Worm (Caenorhabditis elegans) whole organism, L1 larva: ENCODE data around the gene C35A5.3.
A peak's percentile ranks its signal among the peaks of the same experiment; 100 is the strongest.

Experiments
- C04F5.9 ChIP-seq: sonication (generic microtip); optimal IDR thresholded peaks from 2 replicates; lab custom pipeline; 2016; ENCODE audit warnings: missing genetic modification characterization, missing compliant biosample characterization
- C34B4.2 ChIP-seq: sonication (generic microtip); optimal IDR thresholded peaks from 2 replicates; lab custom pipeline; 2017; ENCODE audit warnings: mild to moderate bottlenecking, missing genetic modification characterization, missing compliant biosample characterization
- aha-1 ChIP-seq: fragments of 150-350 bp; optimal IDR thresholded peaks from 2 replicates; lab custom pipeline; 2014; ENCODE audit warnings: missing biosample characterization, missing genetic modification characterization
- ama-1 ChIP-seq: fragments of 150-350 bp; optimal IDR thresholded peaks from 2 replicates; lab custom pipeline; 2014
- ceh-63 ChIP-seq: fragments of 200-800 bp; sonication (Bioruptor generic); optimal IDR thresholded peaks from 2 replicates; lab custom pipeline; 2018; ENCODE audit warnings: mild to moderate bottlenecking, missing genetic modification characterization, missing compliant biosample characterization
- ceh-8 ChIP-seq: fragments of 200-800 bp; sonication (Bioruptor generic); optimal IDR thresholded peaks from 2 replicates; lab custom pipeline; 2018; ENCODE audit warnings: mild to moderate bottlenecking, missing genetic modification characterization, moderate library complexity, missing compliant biosample characterization
- ceh-82 ChIP-seq, 3 experiments: fragments of 150-350 bp in 1 of 3; sonication (generic microtip) in 2 of 3; optimal IDR thresholded peaks; 2 replicates each; lab custom pipeline; 2014 to 2017; ENCODE audit warnings: missing biosample characterization in 3 of 3, missing genetic modification characterization in 3 of 3
- ceh-88 ChIP-seq: fragments of 200-800 bp; sonication (Bioruptor generic); IDR thresholded peaks from 2 replicates; pipeline ENCODE4 v1.3.6; 2022; ENCODE audit warnings: missing genetic modification characterization, missing compliant biosample characterization
- ceh-90 ChIP-seq: sonication (generic microtip); optimal IDR thresholded peaks from 2 replicates; lab custom pipeline; 2016; ENCODE audit warnings: missing genetic modification characterization, missing compliant biosample characterization
- dsc-1 ChIP-seq: sonication (generic microtip); optimal IDR thresholded peaks from 2 replicates; lab custom pipeline; 2016; ENCODE audit warnings: mild to moderate bottlenecking, missing genetic modification characterization, missing compliant biosample characterization
- efl-1 ChIP-seq, 4 experiments: fragments of 150-350 bp; optimal IDR thresholded peaks in 3 of 4; peaks in 1 of 4; 1 replicate in 1 of 4; 2 replicates in 3 of 4; lab custom pipeline; 2014; ENCODE audit warnings: missing biosample characterization in 2 of 4, missing genetic modification characterization in 2 of 4, missing genetic modification reagents in 2 of 4
- egl-27 ChIP-seq, 2 experiments: fragments of 150-350 bp in 1 of 2; sonication (generic microtip); optimal IDR thresholded peaks; 3 replicates each; lab custom pipeline; 2017 to 2018; ENCODE audit warnings: missing biosample characterization in 2 of 2, missing genetic modification characterization in 2 of 2, missing genetic modification reagents in 2 of 2
- elt-3 ChIP-seq, 6 experiments: fragments of 150-350 bp in 1 of 6; sonication (generic microtip); optimal IDR thresholded peaks; 2 replicates each; lab custom pipeline; 2017 to 2018; ENCODE audit warnings: missing biosample characterization in 6 of 6, missing genetic modification characterization in 6 of 6, inconsistent platforms in 1 of 6
- fkh-8 ChIP-seq: sonication (generic microtip); optimal IDR thresholded peaks from 2 replicates; lab custom pipeline; 2016; ENCODE audit warnings: mild to moderate bottlenecking, missing genetic modification characterization, missing compliant biosample characterization
- hlh-4 ChIP-seq: sonication (generic microtip); optimal IDR thresholded peaks from 2 replicates; lab custom pipeline; 2016; ENCODE audit warnings: mild to moderate bottlenecking, missing genetic modification characterization, missing compliant biosample characterization
- hpl-2 ChIP-seq: fragments of 150-350 bp; optimal IDR thresholded peaks from 2 replicates; lab custom pipeline; 2014; ENCODE audit warnings: missing biosample characterization, missing genetic modification reagents, missing genetic modification characterization
- isw-1 ChIP-seq: fragments of 200-800 bp; sonication (Bioruptor generic); IDR thresholded peaks from 2 replicates; pipeline ENCODE4 v1.3.6; 2022; ENCODE audit warnings: missing genetic modification characterization, missing compliant biosample characterization
- jun-1 ChIP-seq: fragments of 150-350 bp; optimal IDR thresholded peaks from 2 replicates; lab custom pipeline; 2014; ENCODE audit warnings: missing biosample characterization, missing genetic modification reagents, missing genetic modification characterization
- lin-13 ChIP-seq: fragments of 150-350 bp; optimal IDR thresholded peaks from 2 replicates; lab custom pipeline; 2014; ENCODE audit warnings: missing biosample characterization, missing genetic modification reagents, missing genetic modification characterization
- lin-14 ChIP-seq: fragments of 200-800 bp; sonication (Bioruptor generic); optimal IDR thresholded peaks from 2 replicates; lab custom pipeline; 2018; ENCODE audit warnings: mild to moderate bottlenecking, missing genetic modification characterization, moderate library complexity, missing compliant biosample characterization
- lin-15B ChIP-seq: fragments of 150-350 bp; sonication (generic microtip); optimal IDR thresholded peaks from 3 replicates; lab custom pipeline; 2014; ENCODE audit warnings: missing biosample characterization, missing genetic modification characterization
- lin-35 ChIP-seq, 2 experiments: fragments of 150-350 bp; optimal IDR thresholded peaks; 2 replicates each; lab custom pipeline; 2014; ENCODE audit warnings: missing biosample characterization in 2 of 2, missing genetic modification characterization in 2 of 2, missing genetic modification reagents in 2 of 2
- lin-39 ChIP-seq: fragments of 150-350 bp; optimal IDR thresholded peaks from 2 replicates; lab custom pipeline; 2014; ENCODE audit warnings: missing biosample characterization, missing genetic modification reagents, missing genetic modification characterization
- lir-3 ChIP-seq: sonication (generic microtip); optimal IDR thresholded peaks from 2 replicates; lab custom pipeline; 2016; ENCODE audit warnings: mild to moderate bottlenecking, missing genetic modification characterization, moderate library complexity, missing compliant biosample characterization; ENCODE audit not compliant: poor library complexity
- lsy-2 ChIP-seq, 2 experiments: fragments of 150-350 bp; optimal IDR thresholded peaks; 2 replicates each; lab custom pipeline; 2014; ENCODE audit warnings: missing biosample characterization in 2 of 2, missing genetic modification characterization in 2 of 2
- nhr-11 ChIP-seq: fragments of 150-350 bp; optimal IDR thresholded peaks from 2 replicates; lab custom pipeline; 2014; ENCODE audit warnings: missing biosample characterization, missing genetic modification characterization
- nhr-19 ChIP-seq: fragments of 200-800 bp; sonication (Bioruptor generic); conservative IDR thresholded peaks from 2 replicates; pipeline ENCODE4 v1.3.6; 2022; ENCODE audit warnings: missing genetic modification characterization, missing compliant biosample characterization
- nhr-20 ChIP-seq: sonication (generic microtip); optimal IDR thresholded peaks from 2 replicates; lab custom pipeline; 2016; ENCODE audit warnings: mild to moderate bottlenecking, missing genetic modification characterization, missing compliant biosample characterization
- nhr-237 ChIP-seq: fragments of 150-350 bp; optimal IDR thresholded peaks from 2 replicates; lab custom pipeline; 2014; ENCODE audit warnings: missing biosample characterization, missing genetic modification characterization
- nhr-28 ChIP-seq: fragments of 150-350 bp; optimal IDR thresholded peaks from 2 replicates; lab custom pipeline; 2014; ENCODE audit warnings: missing biosample characterization, missing genetic modification characterization
- nhr-47 ChIP-seq: sonication (generic microtip); optimal IDR thresholded peaks from 2 replicates; lab custom pipeline; 2016; ENCODE audit warnings: mild to moderate bottlenecking, missing genetic modification characterization, moderate library complexity, missing compliant biosample characterization
- nhr-71 ChIP-seq: sonication (generic microtip); optimal IDR thresholded peaks from 2 replicates; lab custom pipeline; 2016; ENCODE audit warnings: mild to moderate bottlenecking, missing genetic modification characterization, moderate library complexity, missing compliant biosample characterization
- nhr-84 ChIP-seq: sonication (generic microtip); optimal IDR thresholded peaks from 2 replicates; lab custom pipeline; 2017; ENCODE audit warnings: missing biosample characterization, missing genetic modification characterization
- nhr-85 ChIP-seq: sonication (generic microtip); peaks from one replicate; lab custom pipeline; 2016; ENCODE audit warnings: missing genetic modification characterization, inconsistent platforms, missing compliant biosample characterization
- pax-3 ChIP-seq: fragments of 200-800 bp; sonication (Bioruptor generic); optimal IDR thresholded peaks from 2 replicates; lab custom pipeline; 2018; ENCODE audit warnings: mild to moderate bottlenecking, missing genetic modification characterization, moderate library complexity, missing compliant biosample characterization
- pqm-1 ChIP-seq: sonication (generic microtip); optimal IDR thresholded peaks from 3 replicates; lab custom pipeline; 2017; ENCODE audit warnings: missing biosample characterization, missing genetic modification characterization
- rnt-1 ChIP-seq: sonication (generic microtip); optimal IDR thresholded peaks from 2 replicates; lab custom pipeline; 2016; ENCODE audit warnings: mild to moderate bottlenecking, missing genetic modification characterization, moderate library complexity, missing compliant biosample characterization
- skn-1 ChIP-seq: fragments of 150-350 bp; optimal IDR thresholded peaks from 2 replicates; lab custom pipeline; 2014; ENCODE audit warnings: missing biosample characterization, missing genetic modification characterization
- snu-23 ChIP-seq: sonication (generic microtip); optimal IDR thresholded peaks from 2 replicates; lab custom pipeline; 2016; ENCODE audit warnings: missing genetic modification characterization, missing compliant biosample characterization
- sox-4 ChIP-seq: sonication (generic microtip); optimal IDR thresholded peaks from 2 replicates; lab custom pipeline; 2016; ENCODE audit warnings: missing genetic modification characterization, missing compliant biosample characterization
- sptf-1 ChIP-seq: fragments of 150-350 bp; optimal IDR thresholded peaks from 2 replicates; lab custom pipeline; 2014; ENCODE audit warnings: missing biosample characterization, missing genetic modification characterization
- swsn-7 ChIP-seq: sonication (generic microtip); optimal IDR thresholded peaks from 2 replicates; lab custom pipeline; 2016; ENCODE audit warnings: missing genetic modification characterization, missing compliant biosample characterization
- unc-130 ChIP-seq: fragments of 150-350 bp; optimal IDR thresholded peaks from 2 replicates; lab custom pipeline; 2017; ENCODE audit warnings: missing biosample characterization, missing genetic modification characterization, inconsistent platforms
- unc-30 ChIP-seq: sonication (generic microtip); optimal IDR thresholded peaks from 2 replicates; lab custom pipeline; 2017; ENCODE audit warnings: missing biosample characterization, missing genetic modification characterization
- unc-62 ChIP-seq: fragments of 150-350 bp; optimal IDR thresholded peaks from 2 replicates; lab custom pipeline; 2014; ENCODE audit warnings: missing biosample characterization, missing genetic modification reagents, missing genetic modification characterization
- unc-98 ChIP-seq: fragments of 200-800 bp; sonication (Bioruptor generic); IDR thresholded peaks from 2 replicates; pipeline ENCODE4 v1.3.6; 2022; ENCODE audit warnings: missing genetic modification characterization, missing compliant biosample characterization
- ztf-4 ChIP-seq: fragments of 150-350 bp; optimal IDR thresholded peaks from 2 replicates; lab custom pipeline; 2014; ENCODE audit warnings: missing biosample characterization, missing genetic modification characterization

The C35A5.3 gene

ce11 chrV:10466607-10467092, 34.5 kb downstream of the C35A5.3 start (continued):
- TF ChIP-seq lin-14 (GFP tag; lab: Kevin White, UChicago) (peak; percentile 100), lir-3 (tag; lab: Kevin White, UChicago) (peak; percentile 75), nhr-19 (peak; percentile 93), aha-1 (peak; percentile 100), nhr-28 (no peak), elt-3 (tag; optimal IDR thresholded peaks at IDR 0.05; lab: Kevin White, UChicago) (peak in 4 of 6 experiments; percentile 90 to 97 (median 93)), lsy-2 (tag; optimal IDR thresholded peaks at IDR 0.05; lab: Kevin White, UChicago) (peak; percentile 85 to 93), unc-30 (tag; lab: Kevin White, UChicago) (no peak), pax-3 (peak; percentile 90), sptf-1 (no peak), C04F5.9 (peak; percentile 50), lin-13 (GFP tag; lab: Kevin White, UChicago) (peak; percentile 89), ceh-90 (peak; percentile 9), nhr-84 (no peak), unc-130 (tag; lab: Kevin White, UChicago) (peak; percentile 74), egl-27 (tag; optimal IDR thresholded peaks at IDR 0.05; lab: Kevin White, UChicago) (peak; percentile 92 to 99), ztf-4 (peak; percentile 96), nhr-237 (tag; lab: Kevin White, UChicago) (peak; percentile 96), unc-98 (GFP tag; lab: Robert Waterston, UW) (no peak; the same call in 1 of the 2 replicates), skn-1 (tag; lab: Kevin White, UChicago) (peak; percentile 77), ceh-82 (tag; optimal IDR thresholded peaks at IDR 0.05; lab: Kevin White, UChicago) (peak; percentile 93 to 95 (median 94)), sox-4 (peak; percentile 80), fkh-8 (peak; percentile 99), snu-23 (GFP tag; lab: Kevin White, UChicago) (peak; percentile 98), C34B4.2 (tag; lab: Kevin White, UChicago) (no peak), unc-62 (GFP tag; lab: Kevin White, UChicago) (no peak), pqm-1 (tag; lab: Kevin White, UChicago) (peak; percentile 38), jun-1 (peak; percentile 92), lin-15B (tag; lab: Kevin White, UChicago) (peak; percentile 39), isw-1 (GFP tag; lab: Robert Waterston, UW) (peak; percentile 76), lin-35 (GFP tag; optimal IDR thresholded peaks at IDR 0.05; lab: Kevin White, UChicago) (peak; percentile 85 to 88), lin-39 (tag; lab: Kevin White, UChicago) (peak; percentile 55)

- TF ChIP-seq fkh-8 (peak; percentile 80), hlh-4 (tag; lab: Kevin White, UChicago) (peak; percentile 98), lsy-2 (tag; optimal IDR thresholded peaks at IDR 0.05; lab: Kevin White, UChicago) (peak in 1 of 2 experiments; percentile 38), hpl-2 (GFP tag; lab: Kevin White, UChicago) (no peak), nhr-71 (tag; lab: Kevin White, UChicago) (peak; percentile 84), nhr-47 (tag; lab: Kevin White, UChicago) (peak; percentile 73), lin-14 (GFP tag; lab: Kevin White, UChicago) (peak; percentile 71), nhr-85 (tag; lab: Kevin White, UChicago) (peak; percentile 6), nhr-20 (peak; percentile 51), ceh-63 (GFP tag; lab: Kevin White, UChicago) (no peak), dsc-1 (tag; lab: Kevin White, UChicago) (peak; percentile 85), ceh-88 (GFP tag; lab: Robert Waterston, UW) (0 out of 2 replicates have a peak, but pooled peaks have one; percentile 33), ceh-8 (GFP tag; lab: Kevin White, UChicago) (peak; percentile 90), nhr-11 (tag; lab: Kevin White, UChicago) (no peak), rnt-1 (tag; lab: Kevin White, UChicago) (no peak), lir-3 (tag; lab: Kevin White, UChicago) (peak; percentile 42), pax-3 (peak; percentile 2), isw-1 (GFP tag; lab: Robert Waterston, UW) (no peak), efl-1 (optimal IDR thresholded peaks at IDR 0.05; lab: Kevin White, UChicago) (no peak), efl-1 (GFP tag; optimal IDR thresholded peaks at IDR 0.05 in 1 of 2; lab: Kevin White, UChicago) (peak in 1 of 2 experiments; percentile 7), snu-23 (GFP tag; lab: Kevin White, UChicago) (no peak), ama-1 (lab: Kevin White, UChicago) (no peak), nhr-19 (no peak), swsn-7 (tag; lab: Kevin White, UChicago) (peak; percentile 34)
Observed at ce11 chrV:10465478-10465877, 35.7 kb downstream of the C35A5.3 start.
